Worm (Caenorhabditis elegans) whole organism, L4/young adult: ENCODE data around the gene F10C2.7.
"Not testable (repeated sequence)": the region's sequence is repeated elsewhere in the genome, so short reads cannot be mapped to it uniquely, and the experiment has no call there.

Source experiments
- W03F9.2 ChIP-seq: fragments of 150-350 bp; optimal IDR thresholded peaks from 2 replicates; lab custom pipeline; 2014; ENCODE audit warnings: missing biosample characterization, missing genetic modification characterization
- dao-5 ChIP-seq: sonication (generic microtip); optimal IDR thresholded peaks from 2 replicates; lab custom pipeline; 2016; ENCODE audit warnings: missing genotype, missing genetic modification characterization, moderate library complexity, missing compliant biosample characterization
- him-1 ChIP-seq: sonication (generic microtip); optimal IDR thresholded peaks from 2 replicates; lab custom pipeline; 2016; ENCODE audit warnings: missing genotype, missing genetic modification reagents, missing genetic modification characterization, missing compliant biosample characterization

F10C2.7 gene

DNA sequence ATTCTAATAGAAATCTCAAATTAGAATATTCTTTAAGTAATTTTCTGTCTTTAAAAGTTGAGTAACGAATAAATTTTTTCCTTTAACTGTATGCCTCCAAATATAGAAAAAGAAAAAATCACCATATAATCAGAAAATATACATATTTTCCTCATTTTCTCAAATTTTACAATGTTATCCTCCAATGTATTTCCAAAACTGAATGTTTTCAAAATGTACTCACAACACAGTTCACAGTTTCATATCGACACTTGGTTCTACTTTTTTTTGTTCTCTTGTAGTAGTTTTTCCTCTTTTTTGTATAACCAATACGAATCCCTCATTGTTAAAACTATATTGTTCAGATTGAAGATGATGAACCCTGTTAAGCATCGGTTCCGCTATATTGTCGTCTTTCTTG, at the start of gene F10C2.7:
F10C2.7 (plus strand) TSS at position 301 of the 400 bp plus-strand sequence.
- no peak for TF ChIP-seq dao-5 (tag; lab: Kevin White, UChicago)
- TF ChIP-seq him-1 = no peak
- TF ChIP-seq W03F9.2 (tag; lab: Kevin White, UChicago) = no peak

DNA sequence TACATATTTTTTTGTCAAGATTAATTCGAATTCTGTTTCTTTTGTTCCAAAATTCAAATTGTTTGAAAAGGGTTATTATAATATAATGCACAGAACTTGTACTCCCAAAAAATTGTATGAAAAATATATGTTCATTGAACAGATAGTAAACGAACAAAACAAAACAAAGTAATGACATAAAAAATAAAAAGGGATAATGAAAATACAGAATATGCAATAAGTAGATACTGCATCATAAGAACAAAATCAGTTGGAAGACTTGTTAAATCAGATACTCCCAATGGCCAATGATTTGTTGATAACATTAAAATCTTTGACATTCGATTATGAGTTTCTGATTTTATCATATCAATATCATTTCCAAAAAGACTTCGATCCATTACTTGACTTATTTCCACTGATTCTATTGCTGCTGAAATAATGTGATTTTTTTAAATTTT, 49.2 kb upstream of the F10C2.7 start:
- TF ChIP-seq him-1 (no peak), dao-5 (tag; lab: Kevin White, UChicago) (no peak), W03F9.2 (tag; lab: Kevin White, UChicago) (no peak)

DNA sequence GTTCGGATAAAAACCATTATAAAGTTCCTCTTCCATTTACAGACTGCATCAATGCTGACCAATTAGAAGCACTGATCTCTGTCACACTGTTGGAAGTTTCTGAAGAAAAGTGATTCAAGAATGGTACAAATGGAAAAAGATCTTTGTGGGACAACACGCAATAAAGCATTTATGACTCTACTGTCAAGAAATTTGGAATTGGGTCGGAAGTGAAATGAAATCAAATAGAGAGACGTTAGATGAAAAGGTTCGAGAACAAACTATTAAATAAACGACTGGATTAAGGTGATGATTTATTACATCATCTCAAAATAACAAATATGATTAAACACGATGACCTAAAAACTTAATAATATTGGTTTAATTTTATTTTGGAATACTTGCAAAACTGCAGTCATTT, 47.2 kb upstream of the F10C2.7 start, which contains the start of gene F57F5.3:
F57F5.3 (minus strand) TSS at position 101 of the 400 bp plus-strand sequence.
- no peak for TF ChIP-seq W03F9.2 (tag; lab: Kevin White, UChicago)
- TF ChIP-seq him-1 = no peak
- TF ChIP-seq dao-5 (tag; lab: Kevin White, UChicago) = no peak

DNA sequence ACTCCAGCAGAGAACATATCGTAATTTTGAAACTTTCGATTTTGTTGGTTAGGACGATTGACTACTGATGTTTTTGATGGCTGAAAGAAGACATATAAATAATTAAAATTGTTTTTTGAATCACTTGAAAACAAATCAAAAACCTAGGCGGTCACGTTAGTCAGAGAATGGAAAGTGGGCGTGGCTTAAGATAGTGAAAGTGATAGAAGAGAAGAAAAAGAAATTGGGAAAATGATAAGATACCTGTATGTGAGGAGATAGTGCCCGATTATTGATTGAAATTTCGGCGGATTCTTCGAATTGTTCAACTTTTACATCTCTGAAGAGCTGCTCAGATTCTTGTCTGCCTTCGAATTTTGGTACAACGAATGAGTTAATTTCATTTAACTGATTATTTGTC, 42.0 kb upstream of the F10C2.7 start:
- TF ChIP-seq him-1 = no peak
- TF ChIP-seq dao-5 (tag; lab: Kevin White, UChicago) = no peak
- no peak for TF ChIP-seq W03F9.2 (tag; lab: Kevin White, UChicago)

DNA sequence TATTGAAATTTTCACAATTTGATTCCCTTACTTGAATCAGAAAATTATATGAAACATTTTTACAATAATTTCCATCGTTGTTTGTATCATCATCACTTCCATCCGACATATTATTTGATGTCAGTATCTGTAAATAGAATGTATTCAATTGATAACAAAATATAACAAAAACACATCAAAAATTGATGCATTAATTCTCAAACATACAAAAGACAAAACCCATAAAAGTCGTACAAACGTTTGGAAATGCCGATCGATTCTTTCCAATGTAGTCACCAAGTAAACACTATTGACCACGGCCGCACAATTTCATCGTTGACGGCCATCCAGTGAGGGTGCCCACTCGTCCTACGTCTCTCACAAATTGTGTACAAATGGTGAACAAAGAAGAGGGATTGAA, 40.4 kb upstream of the F10C2.7 start, which contains the start of gene add-2:
add-2 (minus strand) TSS at position 109 of the 400 bp plus-strand sequence.
- no peak for TF ChIP-seq him-1
- TF ChIP-seq W03F9.2 (tag; lab: Kevin White, UChicago) = no peak
- no peak for TF ChIP-seq dao-5 (tag; lab: Kevin White, UChicago)

DNA sequence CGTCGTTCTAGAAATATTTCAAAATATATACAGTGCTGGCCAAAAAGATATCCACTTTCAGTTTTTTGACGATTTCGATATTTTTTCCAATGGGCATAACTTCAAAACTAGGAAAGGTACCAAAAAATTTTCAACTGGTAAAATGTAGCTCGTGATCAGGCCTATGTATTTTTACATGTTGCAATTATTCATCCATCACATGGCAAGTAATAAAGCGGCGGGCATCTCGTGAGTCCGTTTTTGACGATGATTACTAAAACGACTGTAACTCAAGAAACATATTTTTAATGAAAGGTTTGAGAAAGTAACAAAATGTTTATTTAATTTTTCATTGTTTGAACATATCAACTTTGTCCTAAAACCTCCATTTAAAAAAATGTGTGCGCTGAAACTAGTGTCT, 33.7 kb upstream of the F10C2.7 start, which contains the start of gene F10C2.3:
F10C2.3 (plus strand) TSS at position 301 of the 400 bp plus-strand sequence.
- TF ChIP-seq dao-5 (tag; lab: Kevin White, UChicago); W03F9.2 (tag; lab: Kevin White, UChicago); him-1: not testable (repeated sequence)

DNA sequence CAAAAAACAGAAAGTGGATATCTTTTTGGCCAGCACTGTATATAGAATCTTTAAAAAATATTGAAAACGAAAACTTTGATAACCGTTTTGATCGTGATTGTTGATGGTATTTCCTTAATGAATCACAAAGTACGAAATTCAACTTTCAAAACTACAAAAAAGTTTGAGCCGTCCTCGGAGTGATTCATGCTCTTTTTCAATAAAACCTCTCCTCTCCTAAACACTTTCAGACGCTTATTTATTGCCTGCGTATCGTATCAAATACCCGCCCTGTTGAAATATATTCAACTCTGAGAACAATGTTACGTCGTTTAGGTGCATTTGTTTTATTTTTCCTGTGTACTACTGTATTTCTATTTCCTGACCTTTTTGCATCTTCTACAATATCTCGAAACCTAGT, 32.8 kb upstream of the F10C2.7 start:
- TF ChIP-seq W03F9.2 (tag; lab: Kevin White, UChicago) (no peak), him-1 (no peak), dao-5 (tag; lab: Kevin White, UChicago) (no peak)

DNA sequence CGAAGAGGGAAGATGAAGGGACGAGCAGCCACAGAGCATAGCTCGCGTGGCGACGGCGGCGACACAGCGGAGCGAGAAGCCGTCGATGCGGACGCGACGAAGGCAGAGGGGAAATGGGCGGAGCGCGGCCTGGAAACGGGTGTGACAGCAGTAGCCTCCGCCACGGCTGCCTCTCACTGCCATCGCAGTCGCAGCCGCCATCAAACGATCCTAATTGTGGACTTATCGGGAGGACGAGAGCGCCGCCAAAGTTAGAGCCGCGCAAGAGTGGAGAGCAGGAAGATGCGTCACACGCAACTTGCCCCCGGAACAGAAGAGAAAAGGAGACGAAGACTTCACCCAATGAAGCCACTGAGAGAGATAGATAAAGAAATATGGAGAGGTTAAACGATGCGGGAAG, 29.4 kb upstream of the F10C2.7 start:
- TF ChIP-seq W03F9.2 (tag; lab: Kevin White, UChicago) = no peak
- peak; percentile 41 for TF ChIP-seq him-1

DNA sequence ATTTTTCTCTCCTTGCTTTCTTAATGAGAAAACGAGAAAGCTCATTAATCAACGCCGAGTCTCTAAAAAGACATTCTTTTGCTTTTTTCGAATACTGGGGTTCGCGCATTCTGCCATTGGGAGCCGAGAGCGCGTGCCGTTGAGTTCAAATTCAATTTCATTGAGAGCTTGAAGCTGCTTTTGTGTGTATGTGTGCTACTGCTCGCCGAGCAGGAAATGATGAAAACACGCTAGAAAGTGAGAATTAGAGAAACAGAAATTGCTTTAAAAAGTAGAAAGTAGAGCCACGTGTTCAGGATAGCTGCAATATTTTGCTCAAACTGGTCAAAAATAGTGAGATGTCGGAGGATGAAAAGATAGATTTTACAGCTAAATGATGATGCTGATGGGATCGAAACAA, 28.0 kb upstream of the F10C2.7 start:
- TF ChIP-seq dao-5 (tag; lab: Kevin White, UChicago) = no peak
- no peak for TF ChIP-seq W03F9.2 (tag; lab: Kevin White, UChicago)
- TF ChIP-seq him-1 = peak; percentile 4

DNA sequence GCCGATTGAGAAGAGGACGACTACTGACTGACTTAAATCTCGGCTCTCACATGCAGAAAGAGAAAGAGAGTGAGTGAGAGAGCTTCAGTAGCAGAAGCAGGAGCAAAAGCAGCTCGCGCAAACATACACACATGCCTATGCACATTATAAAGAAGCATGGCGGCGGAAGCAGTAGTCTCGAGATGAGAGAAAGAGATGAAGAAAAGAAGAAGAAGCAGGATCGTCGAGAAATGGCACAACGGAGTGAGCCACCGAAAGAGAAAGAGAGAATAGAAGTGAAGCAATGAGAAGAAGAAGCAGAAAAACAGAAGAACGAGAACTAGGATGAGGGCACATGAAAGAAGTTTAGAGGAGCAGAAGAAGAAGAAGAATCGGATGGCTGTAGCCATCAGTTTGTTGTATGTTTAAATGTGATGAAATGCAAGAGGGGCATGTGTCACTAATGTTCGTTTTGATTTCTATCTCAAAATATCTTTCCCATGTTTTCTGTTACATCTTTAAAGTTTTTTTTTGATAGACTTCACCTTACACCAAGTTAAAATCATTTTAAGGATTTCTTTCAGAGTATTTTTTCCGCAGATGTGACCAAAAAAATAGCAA, 26.7 kb upstream of the F10C2.7 start:
- TF ChIP-seq him-1 (peak; percentile 80), W03F9.2 (tag; lab: Kevin White, UChicago) (no peak)

DNA sequence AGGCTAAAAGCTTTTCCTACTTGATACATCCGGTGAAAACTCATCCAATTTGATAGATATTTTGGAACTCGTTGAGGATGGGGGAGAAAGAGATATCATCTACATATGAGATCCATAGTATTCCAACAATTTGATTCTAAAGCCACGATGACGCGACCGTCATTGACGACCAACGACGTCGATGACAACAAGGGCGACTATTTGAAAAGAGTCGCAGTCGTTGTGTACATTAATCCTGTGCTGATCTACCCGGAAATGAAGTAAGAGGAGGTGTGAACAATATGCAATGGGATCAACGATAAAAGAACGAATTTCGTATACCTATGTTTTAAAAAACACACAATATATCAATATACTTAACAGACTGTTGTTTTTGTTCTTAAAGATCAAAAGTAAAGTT, 25.5 kb upstream of the F10C2.7 start:
- TF ChIP-seq him-1 (no peak), W03F9.2 (tag; lab: Kevin White, UChicago) (no peak), dao-5 (tag; lab: Kevin White, UChicago) (no peak)

DNA sequence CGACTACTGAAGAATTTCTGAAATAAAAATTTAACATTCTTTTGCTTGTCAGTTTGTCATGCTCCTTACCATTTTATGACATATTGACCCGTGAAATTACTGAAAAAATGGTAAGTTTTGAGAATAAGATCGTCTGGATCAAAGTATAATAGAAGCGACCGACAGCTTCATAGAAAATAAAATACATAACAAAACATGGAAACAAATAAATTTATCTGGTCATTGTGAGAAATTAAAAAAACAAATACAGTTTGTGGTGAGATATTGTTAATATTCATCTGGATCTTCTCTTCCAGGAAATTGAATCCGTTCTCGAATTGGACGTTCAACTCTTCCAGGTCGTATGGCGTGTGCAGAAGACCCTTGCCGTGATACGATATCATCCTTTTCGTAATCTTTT, 21.6 kb upstream of the F10C2.7 start, which contains the start of gene pkc-1:
pkc-1 (minus strand) TSS at position 101 of the 400 bp plus-strand sequence.
- TF ChIP-seq dao-5 (tag; lab: Kevin White, UChicago) (no peak), W03F9.2 (tag; lab: Kevin White, UChicago) (no peak), him-1 (no peak)

DNA sequence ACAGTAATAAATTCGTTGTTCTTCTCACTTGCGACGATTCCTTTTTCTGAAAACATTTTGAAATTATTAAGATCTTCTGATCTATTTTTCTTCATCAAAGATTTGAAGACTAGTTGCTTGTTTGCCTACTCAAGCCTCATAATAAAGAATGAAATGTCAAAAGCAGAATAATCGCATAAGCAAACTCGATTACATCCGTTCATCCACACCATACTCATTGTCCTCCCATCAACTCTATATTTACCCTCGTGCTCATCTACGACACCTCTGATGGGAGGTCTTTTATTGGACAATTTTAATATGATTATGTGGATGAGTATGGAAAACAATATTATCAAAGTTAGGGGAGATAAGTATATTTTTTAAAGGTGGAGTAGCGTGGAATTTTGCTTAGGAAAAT, 19.9 kb upstream of the F10C2.7 start:
- TF ChIP-seq dao-5 (tag; lab: Kevin White, UChicago) (no peak), W03F9.2 (tag; lab: Kevin White, UChicago) (no peak), him-1 (no peak)

DNA sequence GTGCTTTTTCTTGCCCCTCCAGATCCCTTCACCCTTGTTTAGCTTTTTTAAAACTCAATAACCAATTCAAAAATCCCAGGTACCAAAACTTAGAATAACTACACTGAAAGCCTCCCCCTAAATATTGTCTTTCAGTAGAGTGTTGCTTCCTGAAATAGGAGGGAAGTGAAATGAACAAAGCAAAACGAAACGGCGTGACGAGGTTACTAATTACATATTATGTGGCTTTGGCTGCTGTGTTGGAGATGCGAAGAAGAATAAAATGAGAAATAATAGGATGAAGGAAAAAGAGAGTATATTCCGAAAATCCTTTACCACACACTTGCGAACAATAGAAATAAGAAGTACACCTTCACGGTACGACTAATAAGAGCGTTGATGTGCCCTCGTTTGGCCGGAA, 17.6 kb upstream of the F10C2.7 start:
- no peak for TF ChIP-seq dao-5 (tag; lab: Kevin White, UChicago)
- no peak for TF ChIP-seq him-1
- TF ChIP-seq W03F9.2 (tag; lab: Kevin White, UChicago) = no peak

DNA sequence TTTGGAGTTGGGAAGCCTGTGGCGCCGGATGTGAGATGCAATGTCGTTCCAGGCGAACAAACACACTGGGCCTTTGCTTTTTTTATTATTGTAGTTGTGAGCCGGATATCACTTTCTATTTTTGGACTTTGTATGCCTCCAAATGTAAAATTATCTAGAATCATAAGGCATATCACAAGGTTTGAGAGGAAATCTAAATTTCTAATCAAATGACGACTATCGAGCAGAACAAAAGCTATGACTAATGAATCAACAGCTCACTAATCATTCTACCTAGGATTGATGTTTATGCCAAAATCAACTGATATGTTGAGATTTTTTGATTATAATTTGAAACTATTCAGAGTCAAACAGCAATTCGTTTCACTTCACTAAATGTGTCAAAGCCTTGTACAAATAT, 15.8 kb upstream of the F10C2.7 start:
- TF ChIP-seq dao-5 (tag; lab: Kevin White, UChicago) (no peak), him-1 (no peak), W03F9.2 (tag; lab: Kevin White, UChicago) (no peak)
